Fruit fly (Drosophila melanogaster): ENCODE measurements around the gene Kcmf1.
A peak's percentile ranks its signal among the peaks of the same experiment; 100 is the strongest.

Kcmf1 gene

dm6 chr3R:9039448-9039847 is 24.7 kb upstream of the Kcmf1 start, which contains the start of gene neur (continued):
- TF ChIP-seq hb (GFP tag; IDR thresholded peaks at IDR 0.05; ENCODE audit: partially characterized antibody): peak; percentile 60; the same call in 1 of the 3 replicates
- TF ChIP-seq D19A (tag; optimal IDR thresholded peaks at IDR 0.05): no peak
- no peak for TF ChIP-seq Hr3 (GFP tag; optimal IDR thresholded peaks at IDR 0.05)
- TF ChIP-seq CG9817 (tag; optimal IDR thresholded peaks at IDR 0.05): peak; percentile 38
- peak; percentile 58 for TF ChIP-seq YL-1 (GFP tag; optimal IDR thresholded peaks at IDR 0.05)
- no peak for TF ChIP-seq CG10543 (GFP tag; optimal IDR thresholded peaks at IDR 0.05)
- TF ChIP-seq CG14014 (GFP tag; IDR thresholded peaks at IDR 0.05): no peak
- no peak for TF ChIP-seq ranshi (GFP tag; IDR thresholded peaks at IDR 0.05)
- no peak for TF ChIP-seq Asciz (GFP tag; optimal IDR thresholded peaks at IDR 0.05)
- TF ChIP-seq Side (GFP tag; optimal IDR thresholded peaks at IDR 0.05): peak; percentile 32
- peak; percentile 51; the same call in 1 of the 2 replicates for TF ChIP-seq sna (GFP tag; IDR thresholded peaks at IDR 0.05; ENCODE audit: partially characterized antibody)
- TF ChIP-seq CG9609 (GFP tag; optimal IDR thresholded peaks at IDR 0.05): no peak
- TF ChIP-seq gro (GFP tag; optimal IDR thresholded peaks at IDR 0.05): peak; percentile 35

- TF ChIP-seq nmo (GFP tag; optimal IDR thresholded peaks at IDR 0.05) (peak; percentile 27), knrl (GFP tag; IDR thresholded peaks at IDR 0.05; ENCODE audit: partially characterized antibody) (no peak; the same call in 1 of the 3 replicates), Nf-YB (GFP tag; optimal IDR thresholded peaks at IDR 0.05) (no peak), CG4730 (GFP tag; IDR thresholded peaks at IDR 0.05) (no peak), CG11723 (GFP tag; optimal IDR thresholded peaks at IDR 0.05) (no peak), Lim3 (GFP tag; IDR thresholded peaks at IDR 0.05) (no peak), ranshi (GFP tag; IDR thresholded peaks at IDR 0.05) (peak; percentile 37; the same call in 1 of the 2 replicates), CG11504 (tag; optimal IDR thresholded peaks at IDR 0.05) (no peak), Dbx (GFP tag; IDR thresholded peaks at IDR 0.05) (peak; percentile 75), Xrp1 (GFP tag; IDR thresholded peaks at IDR 0.05) (no peak), Atf6 (GFP tag; IDR thresholded peaks at IDR 0.05) (peak; percentile 61), nerfin-2 (GFP tag; IDR thresholded peaks at IDR 0.05; ENCODE audit: partially characterized antibody) (0 out of 2 replicates have a peak, but pooled peaks have one; percentile 38), CG9932 (GFP tag; IDR thresholded peaks at IDR 0.05) (peak; percentile 69), CrebB (tag; optimal IDR thresholded peaks at IDR 0.05) (no peak), CG6854 (GFP tag; optimal IDR thresholded peaks at IDR 0.05) (no peak), CG8478 (optimal IDR thresholded peaks at IDR 0.05) (no peak), row (GFP tag; IDR thresholded peaks at IDR 0.05) (peak; percentile 90), ro (GFP tag; IDR thresholded peaks at IDR 0.05) (no peak), Tbp (GFP tag; optimal IDR thresholded peaks at IDR 0.05) (no peak), CG9437 (GFP tag; optimal IDR thresholded peaks at IDR 0.05) (no peak), BEAF-32 (GFP tag; optimal IDR thresholded peaks at IDR 0.05) (peak; percentile 77), Med (GFP tag) (peak; percentile 92), CG8290 (GFP tag; optimal IDR thresholded peaks at IDR 0.05) (peak; percentile 27), CG8290 (tag; optimal IDR thresholded peaks at IDR 0.05) (peak in 1 of 2 experiments; percentile 86), gem (tag; optimal IDR thresholded peaks at IDR 0.05) (peak; percentile 53), Mrtf (GFP tag; IDR thresholded peaks at IDR 0.05) (no peak), Ets97D (GFP tag; optimal IDR thresholded peaks at IDR 0.05) (peak; percentile 32), toy (GFP tag; IDR thresholded peaks at IDR 0.05) (no peak), CG9215 (GFP tag; IDR thresholded peaks at IDR 0.05) (no peak), NfI (GFP tag; optimal IDR thresholded peaks at IDR 0.05) (peak; percentile 40), CG16813 (GFP tag; IDR thresholded peaks at IDR 0.05; ENCODE audit: partially characterized antibody) (peak; percentile 72; the same call in 2 of the 3 replicates), p53 (GFP tag; optimal IDR thresholded peaks at IDR 0.05) (peak; percentile 23), kay (GFP tag; optimal IDR thresholded peaks at IDR 0.05) (no peak), Nf-YA (GFP tag; IDR thresholded peaks at IDR 0.05) (no peak), dmrt11E (tag; optimal IDR thresholded peaks at IDR 0.05) (peak; percentile 27), CG13424 (tag; optimal IDR thresholded peaks at IDR 0.05) (peak; percentile 52), sob (GFP tag; IDR thresholded peaks at IDR 0.05) (peak; percentile 61; the same call in 1 of the 2 replicates), CG16815 (GFP tag; optimal IDR thresholded peaks at IDR 0.05) (no peak), MESR4 (GFP tag; optimal IDR thresholded peaks at IDR 0.05) (no peak)
These were observed 23.9 kb upstream of the Kcmf1 start, which contains the start of gene hyx for dm6 chr3R:9038652-9039051. Gene hyx, plus strand, starts transcription at chr3R:9038760.
